Fruit fly (Drosophila melanogaster): ENCODE results near the gene CG6293.

CG6293 gene

dm6 chr3R:10261800-10262199 is 49.6 kb downstream of the CG6293 start, which contains the start of the genes Sirt6 and pont (continued):
- TF ChIP-seq ftz-f1 (GFP tag; optimal IDR thresholded peaks at IDR 0.05) (no peak), crp (GFP tag; optimal IDR thresholded peaks at IDR 0.05) (peak in 1 of 2 experiments; percentile 62), CG6654 (GFP tag; optimal IDR thresholded peaks at IDR 0.05) (peak; percentile 72), CG3995 (GFP tag; optimal IDR thresholded peaks at IDR 0.05) (peak; percentile 34), Ssrp (tag; optimal IDR thresholded peaks at IDR 0.05) (peak; percentile 97), CG30403 (GFP tag; optimal IDR thresholded peaks at IDR 0.05) (peak; percentile 95), lov (optimal IDR thresholded peaks at IDR 0.05) (no peak), lov (GFP tag; IDR thresholded peaks at IDR 0.05) (no peak), shn (GFP tag; optimal IDR thresholded peaks at IDR 0.05) (peak; percentile 41), CG14441 (GFP tag; IDR thresholded peaks at IDR 0.05) (no peak), CHES-1-like (GFP tag; optimal IDR thresholded peaks at IDR 0.05) (peak; percentile 2), CG31388 (GFP tag; optimal IDR thresholded peaks at IDR 0.05) (peak; percentile 89), CG2120 (GFP tag; optimal IDR thresholded peaks at IDR 0.05) (peak; percentile 86), CG31441 (GFP tag; IDR thresholded peaks at IDR 0.05) (no peak), CG7786 (GFP tag; optimal IDR thresholded peaks at IDR 0.05) (peak; percentile 59), ato (GFP tag; IDR thresholded peaks at IDR 0.05; ENCODE audit: partially characterized antibody) (no peak), p53 (GFP tag; optimal IDR thresholded peaks at IDR 0.05) (no peak), HHEX (GFP tag; optimal IDR thresholded peaks at IDR 0.05) (peak; percentile 92), sens (GFP tag) (peak; percentile 92), sqz (GFP tag; optimal IDR thresholded peaks at IDR 0.05) (peak; percentile 89), CG12659 (GFP tag; optimal IDR thresholded peaks at IDR 0.05) (peak; percentile 97), CG34422 (GFP tag; IDR thresholded peaks at IDR 0.05) (no peak), cato (GFP tag; optimal IDR thresholded peaks at IDR 0.05; ENCODE audit: borderline replicate concordance) (peak; percentile 87), CG17612 (GFP tag; IDR thresholded peaks at IDR 0.05) (no peak), CG4360 (GFP tag; IDR thresholded peaks at IDR 0.05) (no peak), Jarid2 (GFP tag; optimal IDR thresholded peaks at IDR 0.05) (peak; percentile 66), odd (GFP tag; optimal IDR thresholded peaks at IDR 0.05) (peak; percentile 83), sd (tag; optimal IDR thresholded peaks at IDR 0.05) (peak; percentile 89), CG10979 (tag; optimal IDR thresholded peaks at IDR 0.05) (peak; percentile 97), ranshi (GFP tag; IDR thresholded peaks at IDR 0.05) (no peak), Sin3A (optimal IDR thresholded peaks at IDR 0.05) (no peak), jing (GFP tag; optimal IDR thresholded peaks at IDR 0.05) (peak; percentile 66), CG9609 (GFP tag; optimal IDR thresholded peaks at IDR 0.05) (no peak), MBD-R2 (GFP tag; IDR thresholded peaks at IDR 0.05) (no peak), CG14965 (GFP tag; optimal IDR thresholded peaks at IDR 0.05; ENCODE audit: borderline replicate concordance) (no peak), CG18262 (tag; optimal IDR thresholded peaks at IDR 0.05) (peak; percentile 98), Rx (GFP tag; IDR thresholded peaks at IDR 0.05) (no peak), Blimp-1 (GFP tag; optimal IDR thresholded peaks at IDR 0.05) (peak; percentile 95), ssp (GFP tag; IDR thresholded peaks at IDR 0.05) (no peak), Meics (GFP tag; optimal IDR thresholded peaks at IDR 0.05) (peak; percentile 94), otp (GFP tag; IDR thresholded peaks at IDR 0.05) (no peak), CG7928 (GFP tag; optimal IDR thresholded peaks at IDR 0.05) (peak; percentile 54), dati (GFP tag; IDR thresholded peaks at IDR 0.05) (no peak), D19B (GFP tag; optimal IDR thresholded peaks at IDR 0.05) (peak; percentile 83), ase (GFP tag; IDR thresholded peaks at IDR 0.05) (no peak), D19A (tag; optimal IDR thresholded peaks at IDR 0.05) (peak; percentile 93), az2 (GFP tag; optimal IDR thresholded peaks at IDR 0.05) (peak; percentile 93), sug (tag; optimal IDR thresholded peaks at IDR 0.05) (peak; percentile 91), Fer3 (tag; optimal IDR thresholded peaks at IDR 0.05) (peak; percentile 95), CG2116 (GFP tag; optimal IDR thresholded peaks at IDR 0.05) (peak; percentile 72), CG30431 (GFP tag; optimal IDR thresholded peaks at IDR 0.05) (peak; percentile 88), CG10274 (GFP tag; optimal IDR thresholded peaks at IDR 0.05) (peak; percentile 32)

All from whole organism, embryonic.